Worm (Caenorhabditis elegans): ENCODE data around the gene dnj-13.

The dnj-13 gene

ce11 chrII:11545299-11545951 is at the start of gene dnj-13 (continued):
- TF ChIP-seq ceh-82 (tag; optimal IDR thresholded peaks at IDR 0.05) = peak; percentile 92 to 97 (median 94)
- TF ChIP-seq dsc-1 (tag; optimal IDR thresholded peaks at IDR 0.05) = peak; percentile 99
- no peak for TF ChIP-seq nhr-84 (tag; optimal IDR thresholded peaks at IDR 0.05)
- TF ChIP-seq aha-1 (tag; optimal IDR thresholded peaks at IDR 0.05) = peak; percentile 80
- TF ChIP-seq fkh-8 (tag; optimal IDR thresholded peaks at IDR 0.05) = peak; percentile 99
- TF ChIP-seq unc-62 (GFP tag; optimal IDR thresholded peaks at IDR 0.05) = no peak
- TF ChIP-seq pag-3 (tag; optimal IDR thresholded peaks at IDR 0.05; ENCODE audit: borderline replicate concordance, insufficient read depth) = no peak
- TF ChIP-seq hpl-2 (GFP tag; optimal IDR thresholded peaks at IDR 0.05) = peak; percentile 22
- TF ChIP-seq fos-1 (tag; optimal IDR thresholded peaks at IDR 0.05) = peak; percentile 85
- TF ChIP-seq ceh-63 (GFP tag; optimal IDR thresholded peaks at IDR 0.05) = no peak
- TF ChIP-seq sup-37 (GFP tag; optimal IDR thresholded peaks at IDR 0.05) = peak; percentile 87
- no peak for TF ChIP-seq pqm-1 (tag; optimal IDR thresholded peaks at IDR 0.05)
- peak; percentile 94 for TF ChIP-seq jun-1 (tag; optimal IDR thresholded peaks at IDR 0.05)
- peak; percentile 80 to 83 for TF ChIP-seq efl-1 (optimal IDR thresholded peaks at IDR 0.05)
- peak; percentile 75 to 98 for TF ChIP-seq efl-1 (GFP tag; optimal IDR thresholded peaks at IDR 0.05 in 1 of 2)
- peak; percentile 91 for TF ChIP-seq lsy-2 (tag; optimal IDR thresholded peaks at IDR 0.05)
- peak; percentile 95 for TF ChIP-seq ztf-4 (tag; optimal IDR thresholded peaks at IDR 0.05)
- peak; percentile 93 for TF ChIP-seq irx-1 (tag; optimal IDR thresholded peaks at IDR 0.05)
- no peak for TF ChIP-seq Y116A8C.19 (tag; optimal IDR thresholded peaks at IDR 0.05; ENCODE audit: borderline replicate concordance)
- TF ChIP-seq lin-13 (GFP tag; optimal IDR thresholded peaks at IDR 0.05) = peak; percentile 93
- peak; percentile 98 for TF ChIP-seq nhr-47 (tag; optimal IDR thresholded peaks at IDR 0.05)
- TF ChIP-seq snu-23 (GFP tag; optimal IDR thresholded peaks at IDR 0.05) = peak; percentile 100
- peak; percentile 50 for TF ChIP-seq C34B4.2 (tag; optimal IDR thresholded peaks at IDR 0.05)
- peak; percentile 99 for TF ChIP-seq nhr-20 (tag; optimal IDR thresholded peaks at IDR 0.05)
- TF ChIP-seq aly-2 (tag; optimal IDR thresholded peaks at IDR 0.05) = peak; percentile 74
- peak; percentile 92 for TF ChIP-seq ceh-88 (GFP tag; IDR thresholded peaks at IDR 0.05)
- no peak for TF ChIP-seq ets-5 (GFP tag; IDR thresholded peaks at IDR 0.05)
- TF ChIP-seq grh-1 (GFP tag; IDR thresholded peaks at IDR 0.05) = peak; percentile 95
- no peak for TF ChIP-seq sptf-1 (tag; optimal IDR thresholded peaks at IDR 0.05)
- TF ChIP-seq mef-2 (tag; optimal IDR thresholded peaks at IDR 0.05) = peak; percentile 40
- TF ChIP-seq unc-130 (tag; optimal IDR thresholded peaks at IDR 0.05) = peak; percentile 81
- TF ChIP-seq egl-13 (tag; optimal IDR thresholded peaks at IDR 0.05) = peak; percentile 98
- no peak for TF ChIP-seq alr-1 (tag; optimal IDR thresholded peaks at IDR 0.05; ENCODE audit: borderline replicate concordance)

- TF ChIP-seq swsn-7 (tag; optimal IDR thresholded peaks at IDR 0.05) = no peak
- TF ChIP-seq efl-1 (optimal IDR thresholded peaks at IDR 0.05) = no peak
- peak in 1 of 2 experiments; percentile 93 for TF ChIP-seq efl-1 (GFP tag; optimal IDR thresholded peaks at IDR 0.05 in 1 of 2)
Measured at ce11 chrII:11495806-11496205, 49.7 kb upstream of the dnj-13 start.

- no peak for TF ChIP-seq nhr-20 (tag; optimal IDR thresholded peaks at IDR 0.05)
- peak; percentile 3 to 15 for TF ChIP-seq efl-1 (optimal IDR thresholded peaks at IDR 0.05)
- TF ChIP-seq efl-1 (GFP tag; optimal IDR thresholded peaks at IDR 0.05 in 1 of 2) = no peak
- TF ChIP-seq nhr-19 (GFP tag; conservative IDR thresholded peaks at IDR 0.05) = peak; percentile 31
- peak; percentile 73 for TF ChIP-seq lin-39 (tag; optimal IDR thresholded peaks at IDR 0.05)
- TF ChIP-seq lsy-2 (tag; optimal IDR thresholded peaks at IDR 0.05) = peak in 1 of 2 experiments; percentile 42
- TF ChIP-seq unc-30 (tag; optimal IDR thresholded peaks at IDR 0.05) = no peak
- peak; percentile 14 for TF ChIP-seq lir-3 (tag; optimal IDR thresholded peaks at IDR 0.05; ENCODE audit: poor library complexity)
- peak; percentile 75 for TF ChIP-seq rnt-1 (tag; optimal IDR thresholded peaks at IDR 0.05)
- no peak for TF ChIP-seq xbp-1 (tag; optimal IDR thresholded peaks at IDR 0.05)
- no peak for TF ChIP-seq unc-86 (tag; optimal IDR thresholded peaks at IDR 0.05)
- TF ChIP-seq lin-14 (GFP tag; optimal IDR thresholded peaks at IDR 0.05) = peak; percentile 45
- TF ChIP-seq nhr-71 (tag; optimal IDR thresholded peaks at IDR 0.05) = peak; percentile 47
Measured at ce11 chrII:11496767-11497166, 48.7 kb upstream of the dnj-13 start, which contains the start of gene emc-5. emc-5 (plus strand) TSS chrII:11496780.

Measured in whole organism, L1 larva.